Fruit fly (Drosophila melanogaster): ENCODE results near the gene emc.

emc gene

DNA sequence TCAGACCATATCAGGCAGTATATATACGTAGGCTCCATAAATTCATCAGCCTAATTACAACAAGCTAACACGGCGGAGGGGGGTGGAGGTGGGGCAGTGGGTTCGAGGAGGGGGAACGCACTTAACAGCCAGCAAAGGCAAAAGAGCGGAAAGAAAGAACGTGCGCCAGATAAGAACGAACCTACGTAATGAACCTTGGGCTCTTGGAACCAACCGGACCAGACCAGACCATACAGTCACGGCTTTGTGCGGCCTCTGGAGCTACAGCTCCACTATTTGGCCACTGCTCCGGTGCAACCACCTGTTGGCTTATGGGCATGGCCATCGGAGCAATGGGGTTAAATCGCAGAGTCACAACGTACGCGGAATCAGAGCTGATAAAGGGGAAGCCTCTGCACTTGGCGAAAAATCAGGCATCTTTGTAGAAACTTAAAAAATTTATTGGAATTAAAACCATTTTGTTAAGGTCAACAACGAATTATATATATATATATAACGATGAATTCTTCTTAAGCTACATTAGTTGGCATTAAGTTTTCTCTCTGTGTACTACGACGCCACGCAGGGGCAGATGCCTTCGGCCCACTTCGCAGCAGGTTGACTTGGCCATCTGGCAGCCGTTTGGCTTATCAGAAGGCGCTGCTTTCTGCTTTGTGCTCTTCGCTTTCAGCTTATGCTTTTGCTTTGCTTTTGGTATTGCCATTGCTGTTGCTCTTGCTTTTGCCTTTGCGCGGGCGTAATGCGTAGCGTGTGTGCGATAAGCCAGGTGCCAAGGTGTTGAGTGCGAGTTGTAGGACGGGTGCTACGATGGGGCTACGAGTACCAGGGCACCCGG, 31.9 kb downstream of the emc start (continued):
- TF ChIP-seq CG8281 (tag; optimal IDR thresholded peaks at IDR 0.05) (peak; percentile 15), zfh1 (GFP tag; IDR thresholded peaks at IDR 0.05) (peak; percentile 97), Mad (GFP tag; optimal IDR thresholded peaks at IDR 0.05) (peak; percentile 79), Taf1 (GFP tag; IDR thresholded peaks at IDR 0.05) (peak; percentile 96), cg (GFP tag; optimal IDR thresholded peaks at IDR 0.05) (no peak), mirr (GFP tag; optimal IDR thresholded peaks at IDR 0.05) (peak; percentile 99), Max (GFP tag; optimal IDR thresholded peaks at IDR 0.05) (peak; percentile 80), CG1603 (tag; optimal IDR thresholded peaks at IDR 0.05) (peak; percentile 78), NfI (GFP tag; optimal IDR thresholded peaks at IDR 0.05) (peak; percentile 93), Gug (GFP tag; IDR thresholded peaks at IDR 0.05) (peak; percentile 90), tll (GFP tag; optimal IDR thresholded peaks at IDR 0.05) (no peak), CG8359 (GFP tag; optimal IDR thresholded peaks at IDR 0.05; ENCODE audit: borderline replicate concordance) (peak; percentile 58), Trl (optimal IDR thresholded peaks at IDR 0.05) (no peak), Trl (GFP tag; optimal IDR thresholded peaks at IDR 0.05) (peak; percentile 72), oc (tag; optimal IDR thresholded peaks at IDR 0.05) (peak; percentile 93), sens-2 (GFP tag; IDR thresholded peaks at IDR 0.05) (peak; percentile 93), CG2116 (GFP tag; optimal IDR thresholded peaks at IDR 0.05) (peak; percentile 59), wdn (GFP tag; IDR thresholded peaks at IDR 0.05) (peak; percentile 96), ems (GFP tag; optimal IDR thresholded peaks at IDR 0.05) (peak; percentile 36), Rx (GFP tag; IDR thresholded peaks at IDR 0.05) (peak; percentile 95), Dfd (GFP tag; optimal IDR thresholded peaks at IDR 0.05) (no peak), CG12769 (tag; optimal IDR thresholded peaks at IDR 0.05) (peak; percentile 26), ab (GFP tag; optimal IDR thresholded peaks at IDR 0.05) (peak; percentile 56), dimm (GFP tag; IDR thresholded peaks at IDR 0.05) (peak; percentile 90), CTCF (GFP tag; optimal IDR thresholded peaks at IDR 0.05) (peak; percentile 39), CG18262 (tag; optimal IDR thresholded peaks at IDR 0.05) (peak; percentile 84), CG13296 (GFP tag; optimal IDR thresholded peaks at IDR 0.05) (peak; percentile 88), peb (GFP tag; IDR thresholded peaks at IDR 0.05) (peak; percentile 93), HLHmδ (GFP tag; optimal IDR thresholded peaks at IDR 0.05) (peak; percentile 33), unc-4 (GFP tag; IDR thresholded peaks at IDR 0.05; ENCODE audit: partially characterized antibody) (no peak), CG43689 (GFP tag; IDR thresholded peaks at IDR 0.05) (peak; percentile 85), sna (GFP tag; IDR thresholded peaks at IDR 0.05; ENCODE audit: partially characterized antibody) (no peak), unpg (GFP tag; optimal IDR thresholded peaks at IDR 0.05) (peak; percentile 94), C15 (GFP tag; IDR thresholded peaks at IDR 0.05) (peak; percentile 91), E2f1 (GFP tag; IDR thresholded peaks at IDR 0.05) (peak; percentile 97), CG9797 (GFP tag; optimal IDR thresholded peaks at IDR 0.05) (peak; percentile 18), pnt (GFP tag; optimal IDR thresholded peaks at IDR 0.05) (peak; percentile 76), CG7745 (tag; optimal IDR thresholded peaks at IDR 0.05) (no peak), CG11093 (GFP tag; IDR thresholded peaks at IDR 0.05) (peak; percentile 92), CG12299 (tag; optimal IDR thresholded peaks at IDR 0.05) (peak; percentile 86), nerfin-1 (tag; optimal IDR thresholded peaks at IDR 0.05) (peak; percentile 65), BEAF-32 (GFP tag; optimal IDR thresholded peaks at IDR 0.05) (peak; percentile 3), Sry-β (GFP tag; optimal IDR thresholded peaks at IDR 0.05) (no peak), CG12391 (tag; optimal IDR thresholded peaks at IDR 0.05) (peak; percentile 94), CG33557 (GFP tag; optimal IDR thresholded peaks at IDR 0.05) (peak; percentile 52), pzg (GFP tag; optimal IDR thresholded peaks at IDR 0.05) (no peak), ci (GFP tag; IDR thresholded peaks at IDR 0.05) (peak; percentile 98), CG15601 (tag; optimal IDR thresholded peaks at IDR 0.05) (peak; percentile 87), Chrac-16 (GFP tag; optimal IDR thresholded peaks at IDR 0.05) (peak; percentile 90)
